Worm (Caenorhabditis elegans) whole organism, L4/young adult: ENCODE results near the gene T05C7.4.

Experiments used
- W03F9.2 ChIP-seq: fragments of 150-350 bp; optimal IDR thresholded peaks from 2 replicates; lab custom pipeline; 2014; ENCODE audit warnings: missing biosample characterization, missing genetic modification characterization
- dao-5 ChIP-seq: sonication (generic microtip); optimal IDR thresholded peaks from 2 replicates; lab custom pipeline; 2016; ENCODE audit warnings: missing genotype, missing genetic modification characterization, moderate library complexity, missing compliant biosample characterization
- him-1 ChIP-seq: sonication (generic microtip); optimal IDR thresholded peaks from 2 replicates; lab custom pipeline; 2016; ENCODE audit warnings: missing genotype, missing genetic modification reagents, missing genetic modification characterization, missing compliant biosample characterization

Gene T05C7.4

DNA sequence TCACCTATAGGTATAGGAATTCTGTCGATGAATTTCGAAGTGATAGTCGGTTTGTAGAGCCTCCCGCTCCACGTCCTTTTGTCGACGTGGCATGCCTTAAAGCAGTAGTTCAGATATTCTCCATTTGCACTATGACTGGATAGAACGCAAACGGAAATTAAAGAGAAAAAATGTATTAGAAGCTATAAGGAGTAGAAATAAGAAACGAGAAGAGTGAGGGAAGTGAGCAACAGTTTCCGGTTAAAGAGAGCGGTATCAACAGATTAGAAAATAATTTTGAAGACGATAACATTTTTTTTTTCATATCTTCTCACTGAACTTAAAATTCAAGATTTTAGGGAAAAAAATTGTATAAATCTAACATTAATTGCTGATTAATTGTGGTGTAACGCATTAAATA is at the start of gene T05C7.4:
Gene T05C7.4, minus strand, starts transcription at position 101 of the 400 bp plus-strand sequence.
- TF ChIP-seq him-1 (tag; lab: Kevin White, UChicago) (no peak), W03F9.2 (tag; lab: Kevin White, UChicago) (no peak), dao-5 (no peak)

DNA sequence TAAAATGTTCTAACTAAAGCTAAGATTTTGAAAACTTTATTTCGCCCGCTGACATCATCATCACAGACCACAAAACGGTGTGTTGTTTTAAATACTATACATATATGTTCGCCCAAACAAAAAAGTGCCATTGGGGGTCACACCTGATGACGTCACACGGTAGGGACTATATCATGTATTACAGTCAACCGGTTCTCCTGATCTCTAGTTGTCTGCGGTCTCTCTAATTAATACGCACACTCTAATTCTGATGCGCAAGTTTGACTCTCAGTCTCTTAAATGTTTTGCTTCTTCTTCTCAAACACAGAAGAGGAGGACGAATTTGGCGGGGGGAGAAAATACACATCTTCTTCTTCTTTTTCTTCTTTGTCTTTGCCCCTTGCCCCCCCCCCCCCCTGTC is 49.4 kb upstream of the T05C7.4 start:
- no peak for TF ChIP-seq him-1 (tag; lab: Kevin White, UChicago)
- TF ChIP-seq W03F9.2 (tag; lab: Kevin White, UChicago) = no peak
- TF ChIP-seq dao-5 = no peak

DNA sequence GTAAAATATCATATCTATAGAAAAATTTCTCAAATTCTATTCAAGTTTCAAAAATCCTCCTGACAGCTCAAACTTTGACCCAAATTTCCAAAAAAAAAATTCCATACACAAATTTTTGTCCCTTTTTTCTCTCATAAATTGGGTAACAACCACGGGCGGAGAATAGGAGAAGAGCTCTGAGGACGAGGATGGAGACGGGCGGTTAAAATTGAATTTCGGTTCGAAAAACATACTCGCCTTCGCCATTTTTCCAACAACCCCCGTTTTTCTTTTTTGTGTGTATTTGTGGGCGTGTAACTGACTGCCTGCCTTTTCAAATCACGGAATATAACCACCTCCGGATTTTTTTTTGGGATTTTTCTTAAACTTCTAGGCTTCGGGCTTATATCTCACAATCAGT is 44.2 kb upstream of the T05C7.4 start:
- TF ChIP-seq him-1 (tag; lab: Kevin White, UChicago) (no peak), dao-5 (no peak), W03F9.2 (tag; lab: Kevin White, UChicago) (no peak)

DNA sequence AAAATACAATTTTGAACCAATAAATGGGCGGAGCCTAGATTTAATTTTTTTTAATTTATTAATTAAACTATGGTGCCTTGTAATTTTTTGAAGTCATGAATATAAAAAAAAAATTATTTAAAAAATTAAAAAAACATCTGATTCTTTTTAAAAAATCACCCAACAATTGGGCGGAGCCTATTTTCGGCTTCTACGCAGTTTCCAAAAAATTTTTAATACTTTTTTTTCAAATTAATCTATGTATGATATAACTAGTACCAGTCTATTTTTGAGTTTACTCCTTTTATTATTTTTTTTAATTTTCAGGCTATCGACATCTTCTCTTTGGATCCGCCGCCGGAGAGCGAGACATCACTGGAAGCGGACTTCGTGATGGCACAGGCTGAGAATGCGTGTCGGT is 38.2 kb upstream of the T05C7.4 start, which contains the start of gene tpa-1:
Gene tpa-1, plus strand, starts transcription at position 301 of the 400 bp plus-strand sequence.
- TF ChIP-seq dao-5 (no peak), him-1 (tag; lab: Kevin White, UChicago) (no peak), W03F9.2 (tag; lab: Kevin White, UChicago) (no peak)

DNA sequence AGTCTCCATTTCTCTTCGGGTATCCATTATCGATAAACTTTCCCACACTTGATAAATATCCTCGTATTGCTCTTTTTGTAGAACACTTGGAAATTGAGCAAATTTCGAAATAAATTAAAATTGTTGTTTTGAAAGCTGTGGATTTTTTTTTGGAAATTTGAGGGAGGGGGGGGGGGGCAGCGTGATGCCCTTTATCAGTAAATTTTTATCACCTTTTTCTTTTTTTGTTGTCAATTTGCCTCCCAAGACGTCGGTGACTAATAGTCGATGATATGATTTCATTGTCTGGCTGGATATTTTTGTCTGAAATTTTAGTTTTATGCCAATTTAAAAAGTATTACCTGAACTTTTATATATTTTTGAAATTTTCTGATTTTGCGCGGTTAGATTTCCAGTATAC is 36.6 kb upstream of the T05C7.4 start, which contains the start of gene scl-23:
Gene scl-23, minus strand, starts transcription at position 101 of the 400 bp plus-strand sequence.
- TF ChIP-seq W03F9.2 (tag; lab: Kevin White, UChicago) = no peak
- TF ChIP-seq dao-5 = no peak
- TF ChIP-seq him-1 (tag; lab: Kevin White, UChicago) = no peak

DNA sequence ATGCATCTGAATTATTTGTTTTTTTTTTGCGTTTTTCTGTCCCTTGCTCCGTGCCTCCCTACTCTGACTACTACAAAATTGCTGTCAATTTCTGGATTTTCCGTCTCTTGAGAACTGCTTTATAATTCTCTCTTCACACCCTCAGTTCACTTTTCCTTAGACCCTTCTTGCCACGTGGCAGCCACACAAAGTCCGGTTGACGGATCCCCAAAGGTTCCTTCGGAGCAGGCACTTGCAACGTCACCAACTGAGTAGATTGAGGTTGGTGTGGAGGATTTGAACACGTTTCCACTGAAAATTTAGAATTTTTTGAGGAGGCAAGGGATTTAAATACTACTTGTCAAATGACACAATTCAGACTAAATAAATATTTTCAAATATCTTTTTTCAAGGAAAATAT is 33.3 kb upstream of the T05C7.4 start:
- TF ChIP-seq dao-5 = no peak
- TF ChIP-seq W03F9.2 (tag; lab: Kevin White, UChicago) = no peak
- TF ChIP-seq him-1 (tag; lab: Kevin White, UChicago) = no peak

DNA sequence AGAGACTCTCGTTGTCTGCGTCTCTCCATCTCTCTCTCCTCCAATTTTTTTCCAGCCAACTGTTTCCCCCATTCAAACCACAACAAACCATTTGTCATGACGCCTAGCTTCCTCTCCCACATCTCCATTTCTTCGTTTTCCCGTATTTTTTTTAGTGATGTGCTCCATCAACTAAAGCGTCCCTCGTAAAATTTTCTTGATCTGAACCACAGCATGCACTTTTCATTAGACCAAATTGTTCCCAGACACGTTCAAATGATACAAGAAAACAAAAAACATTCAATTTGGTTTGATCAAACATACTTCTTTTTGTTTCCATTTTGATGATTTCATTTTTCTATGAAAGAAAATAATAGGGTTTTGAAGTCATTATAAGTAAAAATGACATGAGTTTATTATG is 28.9 kb upstream of the T05C7.4 start:
- TF ChIP-seq him-1 (tag; lab: Kevin White, UChicago) = no peak
- no peak for TF ChIP-seq W03F9.2 (tag; lab: Kevin White, UChicago)
- TF ChIP-seq dao-5 = no peak

DNA sequence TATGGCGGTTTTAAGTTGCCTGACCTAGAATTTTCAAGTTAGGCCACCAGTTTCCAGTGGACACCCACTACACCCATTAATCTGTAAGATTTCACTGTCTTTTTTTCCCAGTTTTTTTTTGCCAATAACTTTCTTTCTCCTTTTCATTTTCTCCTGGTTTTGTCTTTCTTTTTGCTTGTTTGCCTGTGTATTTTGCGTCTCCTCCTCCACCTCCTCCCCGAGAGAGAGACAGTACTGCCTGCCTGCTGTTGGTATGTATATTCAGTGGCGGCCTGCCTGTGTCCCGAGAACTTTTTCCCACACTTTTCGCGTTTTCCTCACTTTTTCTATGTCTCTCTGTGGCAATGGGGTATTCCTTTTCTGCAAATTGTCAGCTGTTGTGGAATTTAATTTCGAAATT is 28.0 kb upstream of the T05C7.4 start:
- no peak for TF ChIP-seq W03F9.2 (tag; lab: Kevin White, UChicago)
- no peak for TF ChIP-seq him-1 (tag; lab: Kevin White, UChicago)
- no peak for TF ChIP-seq dao-5

DNA sequence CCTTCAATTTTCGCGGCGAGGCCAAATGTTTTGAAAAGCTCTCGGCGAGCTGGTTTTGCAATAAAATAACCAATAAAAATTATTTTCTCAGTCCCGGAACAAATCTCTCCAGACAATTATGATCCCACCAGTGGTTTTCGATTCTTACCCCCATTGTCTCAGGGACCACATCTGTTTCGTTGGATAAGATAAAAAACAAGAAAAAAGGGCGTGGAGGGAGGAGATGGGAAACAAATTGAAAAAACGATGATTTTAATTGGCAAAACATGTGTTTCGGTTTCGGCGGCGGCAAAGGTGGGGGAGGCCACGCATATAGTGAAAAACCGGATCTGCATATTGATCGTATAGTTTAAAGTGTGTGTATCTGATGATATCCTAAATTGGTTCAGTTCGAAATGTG is 27.5 kb upstream of the T05C7.4 start:
- TF ChIP-seq W03F9.2 (tag; lab: Kevin White, UChicago) (no peak), dao-5 (no peak), him-1 (tag; lab: Kevin White, UChicago) (no peak)

DNA sequence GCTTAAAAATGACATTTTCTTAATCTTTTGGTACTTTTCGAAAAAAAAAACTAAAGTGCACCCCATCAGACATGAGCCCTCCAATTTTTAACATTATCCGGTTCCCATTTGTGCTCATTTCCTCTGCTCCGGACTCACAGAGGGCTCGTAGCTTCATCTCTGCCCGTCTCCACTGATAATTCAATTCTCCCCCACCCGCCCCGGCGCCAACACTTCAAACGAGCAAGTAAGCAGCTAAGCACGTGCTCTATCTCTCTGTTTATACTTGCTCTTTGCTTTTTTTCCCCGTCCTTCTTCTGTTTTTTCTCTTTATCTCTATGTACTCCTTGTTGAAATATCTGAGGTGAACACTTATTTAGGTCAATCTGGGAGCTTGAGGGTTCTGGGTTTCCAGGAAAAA is 25.8 kb upstream of the T05C7.4 start, which contains the start of gene T05C7.9:
Gene T05C7.9, plus strand, starts transcription at position 72 of the 400 bp plus-strand sequence.
- TF ChIP-seq W03F9.2 (tag; lab: Kevin White, UChicago) (no peak), dao-5 (no peak), him-1 (tag; lab: Kevin White, UChicago) (no peak)

DNA sequence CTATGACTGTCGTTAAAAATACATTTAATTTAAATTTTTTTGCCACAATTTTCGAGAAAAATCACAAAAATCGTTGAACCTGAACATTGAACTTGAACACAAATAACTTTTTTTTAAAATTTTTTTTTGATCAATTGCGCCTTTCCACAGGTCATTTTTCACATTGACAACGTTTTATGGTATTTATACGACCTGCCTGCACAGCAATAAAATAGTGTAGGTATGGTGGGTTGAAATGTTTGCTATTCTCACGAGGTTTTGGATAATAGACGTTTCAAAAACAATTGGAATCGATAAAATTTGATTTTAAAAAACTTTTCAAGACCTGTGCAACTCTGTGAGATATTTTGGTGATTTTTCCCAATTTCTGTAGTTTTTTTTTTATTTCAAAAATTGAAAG is 24.8 kb upstream of the T05C7.4 start:
- TF ChIP-seq W03F9.2 (tag; lab: Kevin White, UChicago) (no peak), him-1 (tag; lab: Kevin White, UChicago) (no peak), dao-5 (no peak)

DNA sequence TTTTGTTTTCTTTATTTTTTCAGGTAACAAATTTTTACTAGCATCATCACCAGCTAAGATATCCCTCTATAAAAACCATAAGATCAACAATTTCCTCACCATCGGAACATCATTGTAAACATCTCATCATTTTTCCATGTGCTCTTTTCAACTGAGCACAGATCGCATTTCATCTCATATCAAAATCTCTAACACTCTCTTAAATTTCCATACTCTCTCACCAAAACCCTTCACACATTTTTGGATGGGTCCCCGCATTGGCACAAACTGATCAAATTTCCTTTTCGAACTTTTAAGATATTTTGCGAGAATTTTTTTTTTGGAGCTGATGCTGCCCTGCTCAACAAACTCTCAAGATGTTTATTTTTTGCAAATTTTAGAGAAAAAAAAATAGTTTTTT is 24.0 kb upstream of the T05C7.4 start:
- TF ChIP-seq W03F9.2 (tag; lab: Kevin White, UChicago) (no peak), dao-5 (no peak), him-1 (tag; lab: Kevin White, UChicago) (no peak)

DNA sequence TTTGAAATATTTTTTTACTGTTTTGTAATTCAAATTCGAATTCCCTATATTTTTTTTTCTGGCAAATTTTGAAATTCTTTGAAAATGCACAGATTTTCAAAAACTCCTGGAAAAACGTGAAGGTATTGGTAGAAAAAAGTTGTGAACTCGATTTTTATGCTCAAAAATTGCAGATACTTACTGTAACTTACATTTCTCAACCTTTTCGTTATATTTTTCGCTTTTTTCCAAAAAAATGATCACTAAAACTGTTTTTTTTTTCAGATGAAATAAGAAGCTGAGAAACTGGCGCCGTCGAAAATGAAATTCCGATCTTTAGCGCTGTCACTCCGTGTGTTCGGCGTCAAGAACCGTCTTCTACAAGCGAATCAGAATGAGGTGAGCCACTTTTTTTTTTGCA is 22.6 kb upstream of the T05C7.4 start, which contains the start of gene T05C7.8:
Gene T05C7.8, plus strand, starts transcription at position 301 of the 400 bp plus-strand sequence.
- TF ChIP-seq W03F9.2 (tag; lab: Kevin White, UChicago) (no peak), dao-5 (no peak), him-1 (tag; lab: Kevin White, UChicago) (no peak)

DNA sequence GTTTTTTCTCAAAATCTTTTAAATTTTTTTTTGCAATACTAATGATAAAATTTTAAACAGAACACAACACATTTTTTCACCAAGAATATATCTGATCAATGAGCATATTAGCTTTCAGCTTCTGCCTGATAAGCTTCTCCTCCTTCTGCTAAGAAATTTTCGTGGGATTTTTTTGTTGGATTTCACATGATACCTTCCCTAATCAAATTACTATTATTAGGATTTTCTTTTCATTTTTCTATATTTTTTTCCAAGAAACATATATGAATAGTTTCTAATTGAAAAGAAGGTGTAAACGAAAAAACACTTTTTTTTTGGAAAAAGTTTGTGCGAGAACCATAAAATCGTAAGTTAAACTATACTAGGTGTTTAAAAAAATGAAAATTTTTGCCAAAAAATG is 19.7 kb upstream of the T05C7.4 start:
- no peak for TF ChIP-seq W03F9.2 (tag; lab: Kevin White, UChicago)

DNA sequence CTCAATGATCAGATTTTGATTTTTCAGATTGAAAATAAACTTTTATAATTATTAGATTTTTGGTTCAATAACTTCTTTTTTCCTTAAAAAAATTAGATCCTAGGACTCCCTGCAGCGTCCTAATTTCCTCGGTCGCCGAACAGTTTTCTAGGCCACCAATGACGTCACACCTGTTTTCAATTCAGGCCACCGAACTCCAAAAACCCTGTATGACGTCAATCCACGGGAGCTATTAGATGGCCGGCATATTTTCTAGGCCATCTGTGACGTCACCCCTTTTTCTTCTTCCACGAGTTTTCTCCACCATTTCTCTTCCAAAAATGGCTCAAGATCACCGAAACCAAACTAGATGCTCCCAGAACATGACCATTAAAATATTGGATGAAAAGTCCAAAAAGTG is 17.8 kb upstream of the T05C7.4 start:
- no peak for TF ChIP-seq W03F9.2 (tag; lab: Kevin White, UChicago)
- TF ChIP-seq dao-5 = no peak
- no peak for TF ChIP-seq him-1 (tag; lab: Kevin White, UChicago)
